Fruit fly (Drosophila melanogaster): Measurements from ENCODE around the gene CG43407.

CG43407 gene

dm6 chr3L:19079798-19080691, 26.9 kb upstream of the CG43407 start:
- TF ChIP-seq noc (tag; optimal IDR thresholded peaks at IDR 0.05) = peak; percentile 31

- TF ChIP-seq noc (tag; optimal IDR thresholded peaks at IDR 0.05) = no peak
Measured at dm6 chr3L:19079067-19079466, 25.9 kb upstream of the CG43407 start.

dm6 chr3L:19078444-19078843, 25.3 kb upstream of the CG43407 start:
- no peak for TF ChIP-seq noc (tag; optimal IDR thresholded peaks at IDR 0.05)

DNA sequence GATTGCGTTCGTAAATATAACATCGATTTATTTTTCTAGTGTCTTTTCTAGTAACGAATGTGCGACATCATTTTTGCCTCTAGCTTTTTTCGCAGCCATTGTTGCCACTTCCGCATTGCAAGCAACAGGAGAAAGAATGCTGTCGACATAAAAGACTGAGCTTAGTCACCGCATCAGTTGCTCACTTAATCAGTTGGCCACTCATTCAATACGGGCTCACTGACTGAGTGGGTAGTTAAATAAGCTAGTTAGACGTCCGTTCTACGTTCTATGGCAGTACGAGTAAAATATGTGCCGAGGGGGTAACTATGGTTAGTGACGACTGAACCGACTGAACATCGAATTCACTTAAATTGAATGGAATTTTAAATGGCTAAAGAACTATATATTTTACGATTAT, 22.8 kb upstream of the CG43407 start:
- no peak for TF ChIP-seq noc (tag; optimal IDR thresholded peaks at IDR 0.05)

DNA sequence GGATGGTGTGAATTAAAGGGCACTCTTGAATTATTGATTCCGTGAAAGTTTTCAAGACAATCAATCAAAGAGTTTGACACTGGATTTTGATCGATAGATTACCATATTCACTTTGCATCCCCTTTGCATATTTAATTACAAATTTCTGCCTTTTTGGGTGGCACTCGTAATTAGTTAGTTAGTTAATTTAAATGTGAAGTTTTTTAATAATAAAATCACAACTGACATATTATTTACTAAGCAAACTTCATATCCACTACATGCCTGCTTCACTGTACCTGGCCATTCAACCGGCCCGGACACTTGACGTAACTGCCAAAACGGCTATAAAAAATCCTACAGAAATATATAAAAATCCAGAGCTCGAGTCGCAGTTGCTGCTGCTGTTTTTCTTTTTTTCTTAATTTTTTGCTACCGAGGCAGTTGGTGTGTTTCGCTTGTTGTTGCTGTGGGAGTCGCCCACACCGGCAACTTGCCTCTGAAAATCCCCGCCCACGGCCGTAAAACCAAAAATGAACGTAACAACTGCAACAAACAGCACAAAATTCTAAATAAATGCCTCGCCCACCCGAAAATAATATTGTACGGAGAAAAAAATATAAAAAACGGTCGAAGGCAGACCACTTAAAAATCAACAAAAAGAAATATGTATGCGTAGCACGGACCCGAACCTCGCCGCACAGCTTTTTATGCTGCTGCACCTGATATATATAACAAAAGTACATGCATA, 21.6 kb upstream of the CG43407 start:
- no peak for TF ChIP-seq noc (tag; optimal IDR thresholded peaks at IDR 0.05)

dm6 chr3L:19073909-19074239, 20.7 kb upstream of the CG43407 start:
- TF ChIP-seq noc (tag; optimal IDR thresholded peaks at IDR 0.05) = no peak

DNA sequence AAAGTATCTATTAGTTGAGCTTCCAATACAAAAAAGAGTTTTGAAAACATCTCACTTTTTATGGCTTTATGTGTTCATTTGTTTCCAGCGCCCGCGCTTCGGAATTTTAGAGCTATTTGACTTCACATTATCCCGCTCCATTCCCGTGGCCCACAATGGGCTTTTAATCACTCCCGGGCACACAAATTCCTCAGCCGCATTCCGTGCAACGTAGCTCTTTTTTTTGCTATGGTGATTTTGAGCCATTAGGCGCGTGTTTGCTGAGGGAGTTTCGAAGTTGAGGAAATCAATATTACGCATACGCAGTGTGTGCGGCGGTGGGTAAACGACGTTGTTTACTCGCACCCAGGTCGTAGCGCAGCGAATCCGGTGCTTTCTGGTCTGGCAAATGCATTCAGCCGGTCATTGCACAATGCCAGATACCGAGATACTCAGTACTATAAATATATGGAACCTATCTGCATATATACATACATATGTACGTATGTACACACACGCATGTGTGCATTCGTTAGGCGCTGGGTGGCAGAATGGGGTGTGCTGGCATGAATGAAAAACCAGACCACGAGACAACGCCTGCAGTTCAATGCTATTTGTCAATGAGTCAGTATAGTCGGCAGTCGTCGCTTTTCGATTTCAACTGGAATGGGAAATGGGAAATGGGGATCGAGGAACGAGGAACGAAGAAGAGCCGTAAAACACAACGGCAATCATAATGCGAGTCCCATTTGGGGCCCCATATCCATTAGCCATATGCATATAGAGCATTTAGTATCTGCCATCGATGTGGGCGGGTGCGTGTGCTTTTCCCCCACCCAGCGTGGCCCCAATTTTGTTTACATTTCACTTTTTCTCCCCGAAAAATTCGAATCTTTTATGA, 20.1 kb upstream of the CG43407 start:
- no peak for TF ChIP-seq noc (tag; optimal IDR thresholded peaks at IDR 0.05)

- TF ChIP-seq noc (tag; optimal IDR thresholded peaks at IDR 0.05) = peak; percentile 48
Measured at dm6 chr3L:19072177-19072603, 19.0 kb upstream of the CG43407 start.

- TF ChIP-seq noc (tag; optimal IDR thresholded peaks at IDR 0.05) = no peak
Measured at dm6 chr3L:19071173-19071844, 18.1 kb upstream of the CG43407 start.

DNA sequence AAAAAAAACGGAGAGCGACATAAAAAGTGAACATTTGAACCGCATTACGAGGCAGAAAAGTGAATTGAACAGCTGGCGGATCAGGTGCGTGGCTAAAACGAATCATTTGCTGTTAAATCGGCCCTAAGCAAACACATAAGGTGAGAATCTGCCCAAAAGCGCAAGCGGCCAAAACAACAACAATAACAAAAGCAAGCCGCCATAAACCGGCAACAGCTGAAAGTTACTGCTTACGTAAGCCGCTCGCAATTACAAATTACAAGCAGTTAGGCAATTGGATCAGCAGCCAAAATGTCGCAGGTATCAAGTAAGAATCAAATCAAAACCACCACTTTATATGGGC, 10.2 kb upstream of the CG43407 start:
- no peak for TF ChIP-seq noc (tag; optimal IDR thresholded peaks at IDR 0.05)

DNA sequence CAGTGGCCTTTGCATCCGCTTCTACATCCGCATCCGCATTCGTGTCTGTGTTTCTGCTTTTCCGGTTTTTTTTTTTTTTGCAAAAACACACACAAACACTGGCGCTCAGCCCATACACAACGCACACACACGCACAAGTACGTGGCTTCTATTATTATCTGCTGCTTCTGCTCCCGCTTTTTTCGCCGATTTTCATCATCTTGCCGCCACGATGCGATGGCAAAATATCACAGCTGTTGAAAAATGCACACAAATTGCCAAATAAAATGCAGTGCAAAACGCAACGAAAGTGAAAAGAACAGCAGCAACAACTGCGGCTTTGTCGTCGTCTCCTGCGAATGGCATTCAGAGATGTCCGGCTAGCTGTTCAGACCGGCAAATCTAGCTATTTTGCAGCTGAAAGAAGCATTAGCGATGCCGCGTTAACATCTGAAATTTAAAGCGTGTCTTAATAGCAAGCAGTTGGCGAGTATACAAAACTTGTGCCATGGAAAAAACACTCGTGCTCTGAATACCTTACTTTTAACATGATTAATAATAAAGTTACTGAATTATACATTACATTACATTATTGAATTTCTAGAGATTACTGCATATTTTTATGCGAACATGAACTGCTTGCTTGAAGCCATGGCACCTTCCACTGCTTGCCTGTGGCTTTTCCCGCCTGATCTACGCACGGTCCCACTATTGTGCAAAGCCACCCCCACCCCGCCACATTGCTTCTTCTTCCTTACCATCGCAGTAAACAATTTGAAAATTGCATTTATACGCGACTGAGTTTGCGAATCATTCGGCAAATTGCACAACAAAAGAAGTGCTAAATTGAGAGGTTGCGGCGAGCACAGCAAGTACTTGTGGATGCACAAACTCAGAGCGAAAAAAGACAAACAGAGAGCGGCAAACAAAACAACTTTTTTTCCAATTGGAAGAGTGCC, 9.6 kb upstream of the CG43407 start, which contains the start of the genes Ugt316A1 and Sfxn2:
Gene Ugt316A1, minus strand, starts transcription at position 345 of the 938 bp plus-strand sequence.
Gene Sfxn2, plus strand, starts transcription at position 694 of the 938 bp plus-strand sequence.
- TF ChIP-seq noc (tag; optimal IDR thresholded peaks at IDR 0.05) = no peak

DNA sequence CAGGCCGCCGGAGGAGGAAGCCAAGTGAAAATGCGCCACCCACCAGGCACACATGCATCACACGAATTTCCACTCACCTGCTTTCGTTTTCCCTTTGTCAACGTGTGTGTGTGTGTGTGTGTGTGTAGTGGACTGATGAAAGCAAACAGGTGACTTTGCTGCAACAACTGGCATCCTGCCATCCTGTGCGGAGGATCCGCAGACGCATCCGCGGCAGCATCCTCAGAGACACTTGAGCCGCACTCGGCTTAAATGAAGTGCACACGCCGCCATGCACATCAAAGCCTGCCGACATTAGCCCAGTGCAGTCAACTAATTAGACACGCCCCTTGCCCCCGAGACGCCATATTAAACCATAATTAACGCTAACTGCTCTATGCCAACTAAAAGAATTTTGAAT, 5.6 kb upstream of the CG43407 start:
- TF ChIP-seq noc (tag; optimal IDR thresholded peaks at IDR 0.05) = no peak

DNA sequence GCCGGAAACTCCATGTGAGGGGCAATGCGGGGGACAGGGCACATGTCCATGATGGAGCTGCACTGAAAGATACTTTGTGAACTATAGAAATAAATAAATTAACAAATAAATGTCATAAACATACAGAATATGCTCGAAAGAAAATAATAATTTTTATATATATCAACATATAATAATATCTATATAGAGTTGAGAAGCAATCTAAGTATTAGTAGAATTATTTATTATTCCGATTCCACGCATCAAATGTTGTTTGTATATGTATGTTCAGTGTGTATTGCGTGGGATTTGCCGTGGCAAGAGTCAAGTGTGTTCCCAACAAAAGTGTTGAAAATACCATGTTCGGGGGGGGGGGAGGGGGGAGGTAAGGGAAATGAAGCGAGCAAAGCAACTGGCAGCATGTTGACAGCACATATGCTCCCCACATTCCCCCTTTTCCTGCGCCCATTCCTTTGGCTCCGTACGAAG, 3.7 kb upstream of the CG43407 start:
- no peak for TF ChIP-seq noc (tag; optimal IDR thresholded peaks at IDR 0.05)

dm6 chr3L:19055064-19055463, 1.9 kb upstream of the CG43407 start:
- TF ChIP-seq noc (tag; optimal IDR thresholded peaks at IDR 0.05) = no peak

Measured in whole organism, larva.